Worm (Caenorhabditis elegans): ENCODE results near the gene C02F5.14.

DNA sequence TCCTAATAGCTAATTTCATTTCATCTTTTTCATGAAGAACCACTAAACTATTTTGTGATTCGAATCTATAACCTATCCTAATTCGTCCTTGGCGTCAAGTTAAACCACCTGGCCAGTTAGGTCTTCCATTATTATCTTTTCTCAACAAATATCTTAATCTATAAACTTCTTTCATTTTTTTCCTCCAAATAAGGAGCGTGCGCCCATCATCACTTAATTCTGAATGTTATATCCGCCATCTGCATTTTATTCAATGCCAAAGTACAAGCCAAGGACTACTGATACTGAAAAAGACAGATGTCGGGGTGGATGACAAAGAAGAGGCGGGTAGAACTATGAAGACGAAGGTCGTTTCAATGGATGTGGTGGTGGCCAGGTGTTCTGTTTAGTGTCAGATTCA, 6.4 kb downstream of the C02F5.14 start:
- TF ChIP-seq elt-3 (tag; optimal IDR thresholded peaks at IDR 0.05), result peak in 1 of 6 experiments; percentile 39
- no peak for TF ChIP-seq tbx-2 (tag; optimal IDR thresholded peaks at IDR 0.05)
- no peak for TF ChIP-seq hpl-2 (GFP tag; optimal IDR thresholded peaks at IDR 0.05)
- no peak for TF ChIP-seq ztf-11 (tag; optimal IDR thresholded peaks at IDR 0.05)
- TF ChIP-seq egl-13 (tag; optimal IDR thresholded peaks at IDR 0.05), result no peak
- TF ChIP-seq nhr-77 (tag; optimal IDR thresholded peaks at IDR 0.05), result no peak
- no peak for TF ChIP-seq fkh-10 (GFP tag; optimal IDR thresholded peaks at IDR 0.05)
- TF ChIP-seq sox-4 (tag; optimal IDR thresholded peaks at IDR 0.05), result no peak
- no peak for TF ChIP-seq unc-86 (tag; optimal IDR thresholded peaks at IDR 0.05)

Measured in whole organism, L1 larva.